Fruit fly (Drosophila melanogaster) ovary, adult (tissue): ENCODE results near the gene CG34150.

Experiments used
- CG17801 ChIP-seq: fragments of 200-800 bp; optimal IDR thresholded peaks from 2 replicates; lab custom pipeline; 2019; ENCODE audit warnings: missing biosample characterization, mild to moderate bottlenecking, missing genetic modification characterization, moderate library complexity; ENCODE audit not compliant: partially characterized antibody

The CG34150 gene

DNA sequence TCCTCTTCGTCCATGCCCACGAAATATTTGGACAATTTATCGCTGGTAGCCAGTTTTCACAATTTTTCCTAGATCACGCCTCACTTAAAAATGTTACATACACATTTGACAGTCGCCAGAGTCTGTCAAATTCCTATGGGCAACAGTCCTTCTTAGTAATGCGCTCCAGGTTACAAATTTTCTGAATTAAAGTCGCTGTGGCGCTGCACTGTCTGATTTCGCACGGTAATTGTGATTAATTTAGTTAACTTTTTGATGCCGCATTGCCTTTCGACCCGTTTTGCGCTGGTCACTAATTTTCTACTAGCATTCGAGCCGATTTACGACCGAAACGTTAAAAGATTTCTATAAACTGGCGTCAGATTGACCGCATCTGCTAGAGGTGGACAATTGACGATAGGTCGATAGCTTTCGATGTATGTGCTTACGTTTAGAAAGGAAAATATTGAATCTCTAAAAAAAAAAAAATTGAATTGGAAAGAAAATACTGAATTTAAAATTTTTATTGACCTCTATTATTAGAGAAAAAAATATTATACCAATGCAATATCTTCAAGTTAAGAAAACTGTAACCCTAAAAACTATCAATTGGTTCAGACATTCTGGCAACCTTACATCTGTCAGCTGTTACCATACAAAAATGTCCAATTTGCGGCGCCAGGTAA, at the start of gene CG34150, which contains the start of gene lili:
Gene CG34150, plus strand, starts transcription at position 626 of the 665 bp plus-strand sequence.
Gene lili, minus strand, starts transcription at position 376 of the 665 bp plus-strand sequence.
- TF ChIP-seq CG17801, result peak; percentile 81

DNA sequence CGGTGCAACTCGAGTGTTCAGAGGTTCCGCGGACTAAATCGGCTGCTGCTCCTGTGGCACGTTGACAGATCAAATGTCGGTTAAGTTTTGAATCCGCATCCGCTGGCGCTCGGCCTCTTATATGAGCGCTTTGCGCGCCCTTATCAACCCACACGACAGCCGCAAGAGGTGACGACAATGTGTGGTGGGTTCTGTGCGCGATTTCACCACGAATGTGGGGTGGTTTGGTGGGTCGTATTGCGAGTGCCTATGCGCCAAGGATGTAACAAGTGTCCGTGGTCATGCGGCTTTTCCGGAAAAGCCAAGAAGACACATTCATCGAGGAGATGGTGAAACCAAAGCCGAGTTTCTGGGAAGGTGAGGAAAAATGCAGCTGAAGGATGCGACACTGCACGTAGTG, 49.1 kb upstream of the CG34150 start, which contains the start of gene AstA:
Gene AstA, minus strand, starts transcription at position 101 of the 400 bp plus-strand sequence.
- TF ChIP-seq CG17801, result no peak

DNA sequence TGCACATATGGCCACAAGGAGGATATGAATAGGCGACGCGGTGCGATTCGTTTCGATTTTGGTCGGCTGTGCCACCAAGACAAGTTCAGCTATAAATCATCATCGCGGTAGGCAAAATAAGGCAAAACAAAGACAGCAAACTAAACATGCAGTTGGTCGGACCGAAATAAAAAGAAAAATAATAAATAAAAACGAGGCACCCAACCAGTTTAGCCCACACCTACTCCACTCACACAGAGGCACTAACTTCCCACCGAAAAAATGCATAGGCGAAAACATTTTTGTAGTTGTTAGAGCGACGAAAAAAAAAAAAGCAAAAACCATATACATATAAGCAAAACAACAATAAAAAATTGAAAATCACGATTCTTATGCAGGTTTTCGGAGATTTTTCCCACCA, 47.4 kb upstream of the CG34150 start:
- TF ChIP-seq CG17801, result no peak

DNA sequence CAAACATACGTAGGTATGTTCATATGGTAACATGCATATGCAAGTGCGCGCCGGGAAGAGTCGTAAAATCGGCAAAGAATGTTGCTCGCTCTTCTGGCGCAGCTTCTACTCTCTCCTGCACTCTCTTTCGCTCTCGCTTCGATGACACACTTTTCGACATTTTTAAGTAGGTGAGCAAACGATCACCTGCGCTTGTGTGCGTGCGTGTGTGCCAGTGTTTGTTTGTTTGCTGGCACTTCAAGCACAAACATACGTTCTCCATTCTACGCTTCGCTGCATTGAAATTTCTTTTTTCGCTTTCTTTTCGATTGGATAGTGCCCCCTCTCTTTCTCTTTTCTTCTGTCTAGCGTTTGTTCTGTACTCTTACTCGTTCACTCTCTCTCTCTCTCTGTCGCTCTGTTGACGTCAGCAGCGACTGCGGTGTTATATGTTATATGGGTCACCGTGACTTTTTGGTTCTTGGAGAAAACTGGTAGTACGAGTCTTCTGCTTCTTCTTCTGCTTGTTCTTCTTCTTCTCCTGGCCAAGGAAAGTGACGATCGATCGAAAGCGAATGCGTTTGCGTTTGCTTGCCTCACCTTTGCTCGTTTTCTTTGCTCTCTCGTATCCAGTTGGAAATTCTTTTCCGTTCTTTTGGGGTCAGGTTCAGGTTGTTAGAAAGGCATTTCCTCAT, 46.3 kb upstream of the CG34150 start:
- no peak for TF ChIP-seq CG17801

DNA sequence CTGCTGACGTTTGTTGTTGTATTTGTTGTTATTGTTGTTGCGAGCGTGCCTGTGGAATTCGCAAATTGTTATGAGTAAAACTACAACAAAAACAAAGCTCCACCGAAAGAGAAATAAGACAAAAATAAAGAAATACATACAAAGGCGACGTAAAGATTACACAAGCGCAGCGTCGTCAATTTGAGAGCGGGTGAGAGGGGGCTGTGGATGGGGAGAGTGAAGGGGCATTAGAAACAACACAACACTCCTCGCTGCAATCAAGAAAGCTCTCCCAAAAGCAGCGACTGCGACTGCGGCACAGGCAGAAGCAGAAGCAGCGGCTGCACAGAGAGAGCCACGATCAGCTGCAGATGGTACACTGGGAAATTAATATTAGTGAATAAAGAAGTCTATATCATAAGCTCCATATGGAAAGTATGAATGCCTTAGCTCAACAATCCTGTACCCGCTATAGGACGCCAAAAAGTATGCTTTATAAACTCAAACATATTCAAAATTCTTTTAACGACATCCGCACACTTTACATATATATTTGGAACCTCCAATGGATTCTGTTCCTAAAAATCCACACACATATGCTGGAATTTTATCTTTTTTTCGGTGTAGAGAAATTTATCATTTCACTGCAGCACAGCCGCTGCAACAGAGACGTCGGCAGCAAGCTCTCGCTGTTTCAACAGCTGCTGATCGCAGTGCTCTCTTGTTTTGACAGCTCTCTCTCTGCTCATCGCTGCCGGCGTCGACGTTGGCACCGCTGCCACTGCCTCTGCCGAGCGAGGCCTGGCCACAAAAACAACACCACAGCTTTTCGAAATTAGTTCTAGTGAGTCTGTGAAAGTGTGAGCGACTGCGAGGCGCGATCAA, 45.3 kb upstream of the CG34150 start, which contains the start of gene CG13631:
Gene CG13631, plus strand, starts transcription at position 814 of the 864 bp plus-strand sequence.
- TF ChIP-seq CG17801, result peak; percentile 90

DNA sequence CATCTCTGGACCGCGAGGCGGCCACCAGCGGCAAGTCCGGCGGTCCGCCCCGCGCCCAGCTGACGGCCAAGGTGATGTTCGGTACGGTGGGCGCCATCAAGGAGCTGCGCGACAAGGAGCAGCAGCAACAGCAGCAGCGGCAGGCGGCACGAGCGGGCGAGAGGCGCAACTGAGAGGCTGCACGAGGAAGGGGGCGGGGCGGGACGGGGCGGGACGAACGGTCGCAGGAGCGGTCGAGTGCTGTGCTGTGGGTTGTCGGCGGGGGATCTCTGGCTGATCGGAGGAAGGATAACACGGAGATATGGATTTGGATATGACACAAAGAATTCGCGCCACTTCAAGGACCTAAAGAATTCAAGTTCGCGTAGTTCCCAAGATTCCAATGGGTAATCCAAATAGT, 44.5 kb upstream of the CG34150 start:
- TF ChIP-seq CG17801, result no peak

DNA sequence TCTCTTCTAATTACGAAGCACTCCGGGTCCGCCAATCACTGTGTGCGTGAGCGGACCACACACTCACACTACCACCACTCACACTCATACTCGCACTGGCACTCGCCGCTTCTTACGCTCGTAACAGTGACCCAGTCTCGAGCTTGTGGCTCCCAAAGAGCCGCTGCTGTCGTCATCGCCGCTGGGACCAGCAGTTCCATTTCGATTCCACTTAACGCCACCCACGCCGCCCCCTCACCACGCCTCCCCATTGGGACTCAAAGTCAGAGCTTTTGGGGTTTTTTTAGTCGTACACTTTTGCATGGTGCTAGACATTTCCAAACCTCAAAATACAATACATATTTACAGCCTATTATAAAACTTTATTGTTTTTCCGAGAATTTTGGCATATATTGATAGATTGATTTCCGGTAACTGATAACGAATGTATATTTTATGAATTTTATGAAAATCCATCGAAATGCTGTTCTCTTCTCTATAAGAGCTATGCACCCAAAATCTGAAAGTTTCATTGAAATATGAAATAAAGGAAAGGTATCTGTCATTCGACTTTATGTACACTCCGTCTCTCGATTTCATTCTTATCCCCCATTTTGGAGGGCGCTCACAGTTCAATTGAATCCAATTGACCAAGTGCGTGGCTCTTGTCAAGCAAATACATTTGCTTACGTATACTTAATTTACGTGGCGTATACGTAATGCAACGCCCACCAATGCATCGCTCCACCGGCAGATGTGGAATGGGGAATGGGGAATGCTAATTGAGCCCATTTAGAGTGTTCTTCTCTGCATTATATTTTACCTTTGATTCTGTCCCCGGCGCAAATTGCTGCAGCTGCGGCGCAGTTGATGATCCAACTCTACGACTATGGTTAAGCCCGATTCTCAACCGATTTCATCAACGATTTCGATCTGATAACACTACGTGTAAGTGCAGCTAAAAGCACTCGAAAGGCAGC, 42.5 kb upstream of the CG34150 start, which contains the start of gene CG42331:
Gene CG42331, plus strand, starts transcription at position 909 of the 959 bp plus-strand sequence.
- no peak for TF ChIP-seq CG17801

DNA sequence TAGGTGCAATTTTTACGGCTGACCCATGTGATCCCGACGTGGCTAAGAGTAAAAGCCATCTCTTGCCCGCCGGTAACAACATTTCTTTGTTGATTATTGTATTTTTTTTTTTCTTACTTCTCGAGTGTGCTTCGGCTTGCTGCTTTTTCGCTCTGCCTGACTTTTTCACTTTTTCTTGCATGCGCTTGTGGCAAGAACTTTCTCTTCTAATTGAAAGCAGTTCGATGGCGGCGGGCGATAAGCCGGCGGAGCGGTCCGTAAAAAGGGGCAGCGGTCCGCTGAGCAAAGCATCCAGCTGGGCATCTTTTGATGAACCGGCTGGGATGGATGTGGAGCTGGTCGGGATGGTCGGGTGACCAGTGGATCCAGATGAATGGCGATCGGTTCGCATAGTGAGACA, 41.0 kb upstream of the CG34150 start:
- no peak for TF ChIP-seq CG17801

DNA sequence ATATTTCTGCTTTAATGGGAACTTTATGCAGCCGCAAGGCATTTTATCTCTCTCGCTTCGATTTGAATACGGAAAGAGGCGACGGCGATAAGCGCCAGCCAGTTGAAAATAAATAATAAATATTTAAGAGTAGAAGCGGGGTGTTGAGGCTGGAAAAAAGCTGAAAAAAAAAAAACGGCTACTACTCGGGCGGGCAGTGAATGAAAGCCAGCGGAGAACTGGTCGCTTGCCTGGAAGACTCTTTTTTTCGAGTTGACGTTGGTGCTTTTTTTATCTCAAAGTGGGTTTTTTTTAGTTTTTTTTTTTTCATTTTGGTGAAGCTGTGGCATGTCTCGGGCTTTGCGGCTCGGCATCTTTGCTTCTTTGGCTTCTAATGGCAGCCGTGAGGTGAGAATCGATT, 40.6 kb upstream of the CG34150 start:
- no peak for TF ChIP-seq CG17801

DNA sequence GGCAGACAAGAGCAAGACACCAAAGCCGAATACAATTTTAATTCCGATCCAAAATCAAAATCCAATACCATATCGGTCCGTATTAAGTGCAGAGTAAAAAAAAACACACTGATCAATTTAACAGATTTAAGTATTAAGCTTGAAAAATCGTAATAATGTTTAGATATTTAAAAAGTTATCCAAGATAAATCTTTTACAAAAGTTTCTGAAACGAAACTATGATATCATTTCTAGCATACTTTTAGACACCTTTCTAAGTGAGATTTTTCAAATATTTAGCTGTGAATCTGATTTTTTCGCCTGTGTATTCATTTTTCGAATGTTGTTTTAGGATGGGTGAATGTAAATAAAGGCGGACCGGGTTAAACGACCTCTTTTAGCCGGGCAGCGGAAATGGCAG, 37.0 kb upstream of the CG34150 start:
- no peak for TF ChIP-seq CG17801

DNA sequence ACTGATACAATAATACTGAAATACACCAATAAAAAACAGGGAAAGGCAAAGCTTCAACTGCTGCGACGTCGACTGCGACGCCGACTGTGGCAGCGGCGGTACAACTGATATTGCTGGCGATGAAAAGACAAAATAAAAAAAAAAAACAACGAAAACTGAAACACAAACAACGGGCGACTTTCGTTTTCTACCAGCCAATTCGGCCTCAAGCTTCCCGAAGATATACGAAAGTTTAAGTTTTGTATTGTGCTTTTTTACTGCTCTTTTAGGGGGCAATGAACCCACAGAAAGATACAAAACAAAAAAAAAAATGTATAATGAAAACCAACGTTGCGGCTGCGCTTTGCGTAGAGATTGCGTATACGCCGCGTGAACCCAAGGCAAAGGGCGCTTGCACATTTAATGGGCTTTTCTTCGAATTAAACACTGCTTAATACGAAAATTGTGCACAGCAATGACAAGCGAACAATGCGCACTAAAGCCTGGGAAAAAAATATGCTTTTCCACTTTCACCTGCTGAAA, 35.8 kb upstream of the CG34150 start:
- no peak for TF ChIP-seq CG17801

DNA sequence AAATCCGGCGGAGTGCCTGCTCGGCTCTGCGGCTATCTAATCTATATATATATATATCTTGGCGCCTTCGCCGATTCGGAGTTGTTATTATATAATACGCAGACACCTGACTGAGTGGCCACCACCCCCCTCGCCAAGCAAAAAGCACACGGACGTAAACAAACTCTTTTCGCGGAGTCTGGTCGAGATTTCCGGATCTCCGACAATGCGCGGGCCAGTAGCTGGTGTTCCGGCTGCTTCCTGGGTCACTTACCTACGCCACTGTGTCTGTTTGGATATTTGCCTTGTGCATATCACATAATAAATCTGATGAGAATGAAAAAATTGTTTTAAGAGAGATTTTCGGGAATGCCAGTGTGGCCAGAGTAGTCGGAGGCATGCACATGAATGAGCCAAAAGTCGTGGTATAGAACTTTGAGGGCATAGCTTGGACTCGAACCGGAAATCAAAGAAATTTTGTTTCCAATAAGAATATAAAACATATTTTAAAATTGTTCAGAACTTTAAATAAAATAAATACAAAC, 27.0 kb upstream of the CG34150 start, which contains the start of gene CG5805:
Gene CG5805, minus strand, starts transcription at position 380 of the 524 bp plus-strand sequence.
- TF ChIP-seq CG17801, result peak; percentile 56

DNA sequence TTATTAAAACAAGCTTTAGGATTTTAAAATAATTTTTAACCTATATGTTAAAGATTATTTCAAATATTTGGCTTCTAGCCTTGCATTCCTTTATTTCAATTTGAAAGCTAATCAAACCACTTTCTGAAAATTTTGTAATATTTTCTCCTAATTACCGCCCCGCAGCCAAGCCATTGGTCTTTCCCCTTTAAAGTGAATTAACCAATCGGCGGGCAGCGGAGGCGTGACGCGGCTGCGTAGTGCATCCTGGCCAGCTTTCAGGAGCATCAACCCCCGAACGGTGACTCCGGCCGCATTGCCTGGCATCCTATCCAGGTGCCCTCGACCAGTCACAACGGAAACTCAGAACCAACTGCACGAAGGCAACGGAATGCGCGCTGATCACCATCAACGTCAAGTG, 26.3 kb upstream of the CG34150 start, which contains the start of gene Ets96B:
Gene Ets96B, plus strand, starts transcription at position 321 of the 400 bp plus-strand sequence.
- no peak for TF ChIP-seq CG17801

DNA sequence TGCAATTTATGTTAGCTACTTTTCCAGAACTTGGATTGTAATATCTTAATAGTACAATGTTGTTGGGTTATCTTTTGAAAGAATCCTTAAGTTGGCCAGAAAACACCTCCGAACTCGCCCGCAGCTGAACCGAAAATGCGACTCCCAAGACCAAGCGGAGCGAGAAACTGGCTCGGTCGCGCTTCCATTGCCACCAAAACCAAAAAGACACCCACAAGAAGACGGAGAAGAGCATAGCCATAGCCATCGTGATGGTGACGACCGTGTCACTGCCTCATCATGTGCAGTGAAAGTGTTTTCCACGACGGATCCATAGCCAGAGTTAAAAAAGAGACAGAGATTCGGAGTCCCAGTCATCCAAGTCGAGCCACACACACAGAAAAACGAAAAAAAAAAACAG, 24.0 kb upstream of the CG34150 start, which contains the start of gene CG13634:
Gene CG13634, minus strand, starts transcription at position 101 of the 400 bp plus-strand sequence.
- no peak for TF ChIP-seq CG17801

DNA sequence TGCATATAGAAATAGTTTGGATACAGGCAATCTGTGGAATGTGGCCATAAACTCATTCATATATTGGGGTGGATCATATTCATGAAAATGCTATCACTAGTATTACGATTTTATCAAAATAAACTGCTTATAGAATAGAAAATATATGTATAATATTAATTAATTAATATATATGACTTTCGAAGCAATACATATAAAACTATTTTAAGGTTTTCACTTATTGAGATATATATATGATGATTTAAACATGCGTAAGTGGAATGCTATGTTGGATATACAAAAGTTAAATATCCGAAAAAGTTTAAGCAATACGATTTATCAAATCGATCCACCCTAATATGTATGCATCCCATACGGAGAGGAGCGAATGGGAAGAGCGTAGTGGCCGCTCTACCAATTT, 15.5 kb upstream of the CG34150 start:
- no peak for TF ChIP-seq CG17801
